Fruit fly (Drosophila melanogaster) whole organism, pupa: Measurements from ENCODE around the gene CG42512.

ENCODE experiments used
- CG10348 ChIP-seq: fragments of 200-800 bp; sonication (Bioruptor generic); IDR thresholded peaks from 2 replicates; pipeline ENCODE4 v1.3.6; 2022; ENCODE audit warnings: missing biosample characterization, missing genetic modification characterization
- CG12605 ChIP-seq: fragments of 200-800 bp; sonication (Bioruptor generic); IDR thresholded peaks from 2 replicates; pipeline ENCODE4 v1.3.6; 2022; ENCODE audit warnings: missing biosample characterization, missing genetic modification characterization
- CG14655 ChIP-seq: fragments of 200-800 bp; sonication (Bioruptor generic); optimal IDR thresholded peaks from 3 replicates; lab custom pipeline; 2017; ENCODE audit warnings: mild to moderate bottlenecking, missing biosample characterization, missing genetic modification reagents, missing genetic modification characterization
- CG32121 ChIP-seq: fragments of 200-800 bp; sonication (Bioruptor generic); IDR thresholded peaks from 2 replicates; pipeline ENCODE4 v1.3.6; 2022; ENCODE audit warnings: missing biosample characterization, missing genetic modification characterization
- D1 ChIP-seq: fragments of 200-800 bp; sonication (Bioruptor generic); optimal IDR thresholded peaks from 2 replicates; lab custom pipeline; 2018; ENCODE audit warnings: missing biosample characterization, mild to moderate bottlenecking, missing genetic modification characterization, moderate library complexity
- EcR ChIP-seq: fragments of 200-800 bp; sonication (Bioruptor generic); optimal IDR thresholded peaks from 3 replicates; lab custom pipeline; 2019; ENCODE audit warnings: missing biosample characterization, missing genetic modification characterization, mild to moderate bottlenecking, moderate library complexity, missing genetic modification reagents
- Ets98B ChIP-seq: fragments of 200-800 bp; sonication (Bioruptor generic); IDR thresholded peaks from 2 replicates; pipeline ENCODE4 v1.3.6; 2022; ENCODE audit warnings: missing biosample characterization, missing genetic modification characterization
- fd96Ca ChIP-seq: fragments of 200-800 bp; sonication (Bioruptor generic); IDR thresholded peaks from 3 replicates; pipeline ENCODE4 v1.3.6; 2022; ENCODE audit warnings: missing biosample characterization, missing genetic modification characterization
- gl ChIP-seq: fragments of 200-800 bp; sonication (Bioruptor generic); optimal IDR thresholded peaks from 2 replicates; lab custom pipeline; 2018; ENCODE audit warnings: missing biosample characterization, mild to moderate bottlenecking, missing genetic modification characterization
- rn ChIP-seq: fragments of 200-800 bp; sonication (Bioruptor generic); IDR thresholded peaks from 2 replicates; pipeline ENCODE4 v1.3.6; 2022; ENCODE audit warnings: missing biosample characterization, missing genetic modification characterization

DNA sequence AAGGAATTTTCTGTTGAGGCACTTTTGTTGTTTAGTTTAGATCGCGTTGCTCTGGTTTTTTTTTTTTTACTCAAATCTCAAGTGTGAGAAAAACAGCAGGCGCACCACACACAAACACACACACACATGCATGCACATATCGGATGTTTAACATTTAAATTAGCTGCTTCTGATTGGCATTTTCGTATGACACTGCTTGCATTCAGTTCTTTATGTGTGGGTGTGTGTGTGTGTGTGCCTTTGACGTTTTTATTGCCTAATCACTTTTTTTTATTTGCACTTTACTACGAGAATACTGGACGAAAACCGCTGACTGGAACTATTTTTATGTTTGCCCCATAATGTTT lies 2.8 kb upstream of the CG42512 start:
- no peak for TF ChIP-seq fd96Ca
- no peak for TF ChIP-seq CG14655 (GFP tag; lab: Kevin White, UChicago)
- TF ChIP-seq CG10348 (GFP tag; lab: Robert Waterston, UW): no peak
- TF ChIP-seq EcR (GFP tag; lab: Kevin White, UChicago): no peak
- no peak for TF ChIP-seq gl (tag; lab: Kevin White, UChicago)
- no peak for TF ChIP-seq Ets98B (GFP tag; lab: Robert Waterston, UW)
- 0 out of 2 replicates have a peak, but pooled peaks have one; percentile 14 for TF ChIP-seq CG32121 (GFP tag; lab: Robert Waterston, UW)
- no peak for TF ChIP-seq CG12605 (GFP tag; lab: Robert Waterston, UW)
- TF ChIP-seq rn (GFP tag; lab: Robert Waterston, UW): no peak
- TF ChIP-seq D1 (tag; lab: Kevin White, UChicago): no peak
